Fruit fly (Drosophila melanogaster): ENCODE measurements around the gene msl-1.

msl-1 gene

DNA sequence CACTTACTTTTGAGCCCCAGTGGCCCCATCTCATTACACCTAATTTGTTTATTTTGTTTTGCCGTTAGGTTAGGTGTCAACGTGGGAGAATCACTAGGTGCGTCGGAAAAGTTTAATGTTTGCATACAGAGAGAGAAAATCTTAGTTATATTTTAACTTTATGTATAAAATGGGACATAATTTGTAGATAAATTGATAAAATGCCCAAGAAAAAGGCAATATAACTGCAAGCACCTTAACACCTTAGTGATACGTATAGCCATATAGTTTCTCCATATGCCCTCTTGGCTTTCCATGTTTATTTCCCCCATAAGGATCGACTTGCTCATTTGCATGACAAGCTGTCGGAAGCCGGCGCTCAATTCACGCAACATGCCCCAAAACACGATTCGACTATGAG is 49.7 kb downstream of the msl-1 start (continued):
- no peak for TF ChIP-seq CG7271 (tag; optimal IDR thresholded peaks at IDR 0.05)
- TF ChIP-seq CG16815 (GFP tag; optimal IDR thresholded peaks at IDR 0.05) = no peak
